Worm (Caenorhabditis elegans) whole organism, L1 larva: ENCODE measurements around the gene alfa-1.

Source experiments
- egl-27 ChIP-seq, 2 experiments: fragments of 150-350 bp in 1 of 2; sonication (generic microtip); optimal IDR thresholded peaks; 3 replicates each; lab custom pipeline; 2017 to 2018; ENCODE audit warnings: missing biosample characterization in 2 of 2, missing genetic modification characterization in 2 of 2, missing genetic modification reagents in 2 of 2
- mep-1 ChIP-seq: fragments of 150-350 bp; optimal IDR thresholded peaks from 2 replicates; lab custom pipeline; 2014; ENCODE audit warnings: missing biosample characterization, missing genetic modification characterization
- nhr-84 ChIP-seq: sonication (generic microtip); optimal IDR thresholded peaks from 2 replicates; lab custom pipeline; 2017; ENCODE audit warnings: missing biosample characterization, missing genetic modification characterization

DNA sequence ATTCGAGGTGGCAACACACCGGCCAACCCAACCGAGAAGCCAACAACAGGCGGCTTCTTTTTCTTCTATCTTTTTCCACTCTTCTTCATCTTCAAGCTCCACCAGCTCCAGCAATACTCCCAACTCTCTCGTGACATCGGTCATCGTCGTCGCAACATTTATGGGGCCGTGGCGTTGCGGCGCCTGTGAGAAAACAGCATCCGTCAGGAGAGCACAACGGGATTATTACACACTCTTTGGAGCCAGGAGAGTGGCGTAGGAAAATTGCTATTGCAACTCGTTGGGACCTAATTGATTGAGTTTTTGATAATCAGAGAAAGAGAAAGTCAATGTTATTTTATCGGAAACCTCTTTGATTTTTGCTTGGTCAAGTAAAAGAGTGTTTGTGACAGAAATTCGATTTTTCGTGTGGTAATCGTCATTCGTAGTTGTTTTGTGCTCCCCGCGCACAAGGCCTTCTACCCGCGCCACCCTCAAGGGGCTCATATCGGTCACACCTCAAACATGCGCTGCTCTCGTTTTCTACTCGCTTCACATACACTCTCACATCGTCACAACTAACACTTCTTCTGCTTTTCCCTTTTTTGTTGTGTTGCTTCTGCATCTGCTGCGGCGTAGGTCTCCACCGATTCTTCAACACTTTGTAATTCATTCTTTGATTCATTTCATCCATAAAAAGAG is 22.0 kb downstream of the alfa-1 start:
- TF ChIP-seq nhr-84 (tag; lab: Kevin White, UChicago) (no peak), egl-27 (tag; optimal IDR thresholded peaks at IDR 0.05; lab: Kevin White, UChicago) (no peak), mep-1 (peak; percentile 18)
